Worm (Caenorhabditis elegans) whole organism, midembryonic: ENCODE data around the gene mboa-2.

Experiments
- T22C8.4 ChIP-seq: fragments of 200-800 bp; sonication (Bioruptor generic); IDR thresholded peaks from 2 replicates; pipeline ENCODE4 v1.3.6; 2022; ENCODE audit warnings: missing genetic modification characterization, missing compliant biosample characterization
- cog-1 ChIP-seq: sonication (generic microtip); optimal IDR thresholded peaks from 2 replicates; lab custom pipeline; 2016; ENCODE audit warnings: missing genetic modification characterization, missing compliant biosample characterization
- flt-1 ChIP-seq: fragments of 200-800 bp; sonication (Bioruptor generic); IDR thresholded peaks from 2 replicates; pipeline ENCODE4 v1.3.6; 2022; ENCODE audit warnings: missing genetic modification characterization, missing compliant biosample characterization
- klf-2 ChIP-seq: fragments of 200-800 bp; sonication (Bioruptor generic); conservative IDR thresholded peaks from 2 replicates; pipeline ENCODE4 v1.3.6; 2022; ENCODE audit warnings: missing genetic modification reagents, missing genetic modification characterization, missing compliant biosample characterization
- med-1 ChIP-seq: sonication (generic microtip); optimal IDR thresholded peaks from 2 replicates; lab custom pipeline; 2017; ENCODE audit warnings: missing genetic modification characterization, mild to moderate bottlenecking, missing compliant biosample characterization, antibody characterized with exemption, missing genetic modification reagents; ENCODE audit not compliant: insufficient read depth
- tab-1 ChIP-seq: fragments of 200-800 bp; sonication (Bioruptor generic); IDR thresholded peaks from 2 replicates; pipeline ENCODE4 v1.3.6; 2022; ENCODE audit warnings: missing genetic modification characterization, missing compliant biosample characterization
- ztf-23 ChIP-seq: fragments of 200-800 bp; sonication (Bioruptor generic); IDR thresholded peaks from 2 replicates; pipeline ENCODE4 v1.3.6; 2022; ENCODE audit warnings: missing genetic modification reagents, missing genetic modification characterization, missing compliant biosample characterization
- ztf-29 ChIP-seq: fragments of 200-800 bp; sonication (Bioruptor generic); IDR thresholded peaks from 2 replicates; pipeline ENCODE4 v1.3.6; 2022; ENCODE audit warnings: missing genetic modification reagents, missing genetic modification characterization, missing compliant biosample characterization

DNA sequence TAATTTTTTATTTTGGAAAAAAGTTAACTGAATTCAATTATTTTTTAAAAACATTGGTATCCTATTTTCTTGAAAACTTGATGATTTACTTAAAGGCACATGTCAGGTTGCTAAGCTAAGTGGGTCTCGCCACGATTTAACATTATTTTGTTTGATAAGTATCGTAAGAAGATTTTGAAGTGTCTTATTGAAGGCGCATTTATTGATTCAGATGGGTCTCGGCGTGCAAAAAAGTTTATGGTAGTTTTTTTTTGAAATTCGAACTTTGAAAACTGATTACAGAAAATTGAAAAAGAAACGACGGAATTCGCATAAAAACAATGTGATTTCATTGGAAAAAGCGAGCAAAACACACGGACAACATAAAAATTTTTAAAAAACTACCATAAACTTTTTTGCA is 39.3 kb downstream of the mboa-2 start:
- no peak for TF ChIP-seq flt-1 (GFP tag; lab: Robert Waterston, UW)
- no peak for TF ChIP-seq ztf-23 (GFP tag; lab: Robert Waterston, UW)
- no peak for TF ChIP-seq klf-2 (GFP tag; lab: Robert Waterston, UW)
- TF ChIP-seq tab-1 (GFP tag; lab: Robert Waterston, UW), result no peak
- no peak for TF ChIP-seq ztf-29 (GFP tag; lab: Robert Waterston, UW)
- TF ChIP-seq T22C8.4 (GFP tag; lab: Robert Waterston, UW), result no peak
- no peak for TF ChIP-seq med-1 (GFP tag; lab: Kevin White, UChicago)
- TF ChIP-seq cog-1 (tag; lab: Kevin White, UChicago), result no peak
